Fruit fly (Drosophila melanogaster) whole organism, embryonic: ENCODE results near the gene Prosbeta4R1.

Source experiments
- BtbVII ChIP-seq: fragments of 200-800 bp; sonication (Bioruptor generic); optimal IDR thresholded peaks from 3 replicates; lab custom pipeline; 2017; ENCODE audit warnings: missing biosample characterization, mild to moderate bottlenecking, missing genetic modification characterization
- CG17612 ChIP-seq: fragments of 200-800 bp; sonication (Bioruptor generic); IDR thresholded peaks from 2 replicates; pipeline ENCODE4 v1.3.6; 2022; ENCODE audit warnings: missing biosample characterization, missing genetic modification characterization
- D19A ChIP-seq: fragments of 200-800 bp; optimal IDR thresholded peaks from 3 replicates; lab custom pipeline; 2019; ENCODE audit warnings: missing biosample characterization, mild to moderate bottlenecking, missing genetic modification characterization, moderate library complexity
- Gug ChIP-seq: fragments of 200-800 bp; sonication (Bioruptor generic); IDR thresholded peaks from 4 replicates; pipeline ENCODE4 v1.3.6; 2022; ENCODE audit warnings: missing biosample characterization, missing genetic modification characterization
- eyg ChIP-seq: fragments of 200-800 bp; sonication (Bioruptor generic); optimal IDR thresholded peaks from 3 replicates; lab custom pipeline; 2016; ENCODE audit warnings: missing biosample characterization, missing genetic modification characterization
- nau ChIP-seq: fragments of 200-800 bp; sonication (Bioruptor generic); optimal IDR thresholded peaks from 3 replicates; lab custom pipeline; 2017; ENCODE audit warnings: missing biosample characterization, mild to moderate bottlenecking, missing genetic modification characterization, missing genetic modification reagents
- wor ChIP-seq: fragments of 200-800 bp; sonication (Bioruptor generic); IDR thresholded peaks from 2 replicates; pipeline ENCODE4 v1.3.6; 2022; ENCODE audit warnings: missing biosample characterization, missing genetic modification characterization

DNA sequence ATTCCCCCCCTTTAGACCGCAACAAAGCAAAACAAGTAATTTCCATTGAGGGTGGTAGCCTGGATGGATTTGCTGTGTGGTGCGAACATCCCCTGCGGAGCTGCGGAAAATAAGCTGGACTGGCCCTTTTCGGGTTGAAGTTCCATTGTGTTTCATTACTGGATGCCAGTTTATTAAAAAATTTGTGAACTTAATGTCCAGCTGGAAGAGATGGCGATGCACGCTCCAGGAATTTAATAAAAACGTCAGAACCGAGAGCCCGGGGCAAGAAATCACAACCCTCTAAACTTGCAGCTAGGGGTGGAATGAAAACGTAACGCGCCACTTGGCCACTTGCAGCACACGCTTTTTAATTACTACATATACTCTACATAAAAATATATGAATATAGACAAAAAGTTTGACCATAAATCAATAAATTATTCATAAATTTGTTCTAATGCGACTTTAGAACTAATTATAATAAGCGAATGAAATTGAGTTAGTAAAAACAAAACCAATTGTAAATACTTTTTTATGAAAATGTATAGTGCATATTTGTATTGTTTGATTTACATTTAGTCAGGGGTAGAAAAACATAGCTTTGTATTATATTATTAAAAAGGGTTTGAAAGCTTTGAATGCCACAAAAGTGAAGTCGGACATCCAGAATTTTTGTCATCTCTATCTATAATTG, 16.4 kb upstream of the Prosbeta4R1 start:
- no peak for TF ChIP-seq CG17612 (GFP tag; lab: Robert Waterston, UW)
- no peak for TF ChIP-seq eyg (GFP tag; lab: Kevin White, UChicago)
- TF ChIP-seq nau (GFP tag; lab: Kevin White, UChicago), result no peak
- no peak for TF ChIP-seq Gug (GFP tag; lab: Robert Waterston, UW)
- peak; percentile 89 for TF ChIP-seq D19A (tag; lab: Kevin White, UChicago)
- no peak for TF ChIP-seq wor
- no peak for TF ChIP-seq BtbVII
